Fruit fly (Drosophila melanogaster) whole organism, embryonic: ENCODE data around the gene CG3224.
A peak's percentile ranks its signal among the peaks of the same experiment; 100 is the strongest.

ENCODE experiments used
- CG10366 ChIP-seq: fragments of 200-800 bp; sonication (Bioruptor generic); IDR thresholded peaks from 2 replicates; pipeline ENCODE4 v1.3.6; 2022; ENCODE audit warnings: missing biosample characterization, missing genetic modification characterization
- CG11723 ChIP-seq: fragments of 200-800 bp; sonication (Bioruptor generic); optimal IDR thresholded peaks from 2 replicates; lab custom pipeline; 2017; ENCODE audit warnings: missing biosample characterization, mild to moderate bottlenecking, missing genetic modification characterization
- CG12155 ChIP-seq: fragments of 200-800 bp; sonication (Bioruptor generic); optimal IDR thresholded peaks from 3 replicates; lab custom pipeline; 2016; ENCODE audit warnings: missing biosample characterization, missing genetic modification characterization
- CG13624 ChIP-seq: fragments of 200-800 bp; sonication (Bioruptor generic); optimal IDR thresholded peaks from 2 replicates; lab custom pipeline; 2016; ENCODE audit warnings: missing biosample characterization, missing genetic modification characterization
- CG14860 ChIP-seq: fragments of 200-800 bp; sonication (Bioruptor generic); IDR thresholded peaks from 3 replicates; pipeline ENCODE4 v1.3.6; 2022; ENCODE audit warnings: missing biosample characterization, missing genetic modification characterization; ENCODE audit not compliant: partially characterized antibody
- CG14965 ChIP-seq: fragments of 200-800 bp; sonication (Bioruptor generic); optimal IDR thresholded peaks from 2 replicates; lab custom pipeline; 2016; ENCODE audit warnings: missing biosample characterization, missing genetic modification characterization, borderline replicate concordance
- CG1603 ChIP-seq: fragments of 200-800 bp; sonication (Bioruptor generic); optimal IDR thresholded peaks from 2 replicates; lab custom pipeline; 2019; ENCODE audit warnings: missing biosample characterization, mild to moderate bottlenecking, missing genetic modification characterization, moderate library complexity
- CG17385 ChIP-seq: fragments of 200-800 bp; sonication (Bioruptor generic); optimal IDR thresholded peaks from 3 replicates; lab custom pipeline; 2018; ENCODE audit warnings: missing biosample characterization, mild to moderate bottlenecking, missing genetic modification characterization
- CG18619 ChIP-seq: fragments of 200-800 bp; sonication (Bioruptor generic); optimal IDR thresholded peaks from 3 replicates; lab custom pipeline; 2017; ENCODE audit warnings: missing biosample characterization, mild to moderate bottlenecking, missing genetic modification characterization
- CG31224 ChIP-seq: fragments of 200-800 bp; sonication (Bioruptor generic); IDR thresholded peaks from 2 replicates; pipeline ENCODE4 v1.3.6; 2022; ENCODE audit warnings: missing biosample characterization, missing genetic modification characterization
- CG3281 ChIP-seq: fragments of 200-800 bp; sonication (Bioruptor generic); optimal IDR thresholded peaks from 3 replicates; lab custom pipeline; 2017; ENCODE audit warnings: missing biosample characterization, mild to moderate bottlenecking, missing genetic modification characterization
- CG3838 ChIP-seq: fragments of 200-800 bp; sonication (Bioruptor generic); optimal IDR thresholded peaks from 3 replicates; lab custom pipeline; 2016; ENCODE audit warnings: missing biosample characterization, missing genetic modification characterization
- CG3995 ChIP-seq: fragments of 200-800 bp; sonication (Bioruptor generic); optimal IDR thresholded peaks from 3 replicates; lab custom pipeline; 2016; ENCODE audit warnings: missing biosample characterization, missing genetic modification characterization
- CG4854 ChIP-seq: fragments of 200-800 bp; sonication (Bioruptor generic); optimal IDR thresholded peaks from 2 replicates; lab custom pipeline; 2016; ENCODE audit warnings: missing biosample characterization, missing genetic modification characterization, inconsistent platforms
- CG6654 ChIP-seq: fragments of 200-800 bp; sonication (Bioruptor generic); optimal IDR thresholded peaks from 2 replicates; lab custom pipeline; 2017; ENCODE audit warnings: missing biosample characterization, mild to moderate bottlenecking, missing genetic modification characterization
- CG7271 ChIP-seq: fragments of 200-800 bp; sonication (Bioruptor generic); optimal IDR thresholded peaks from 2 replicates; lab custom pipeline; 2018; ENCODE audit warnings: missing biosample characterization, mild to moderate bottlenecking, missing genetic modification characterization, moderate library complexity
- CG8359 ChIP-seq: fragments of 200-800 bp; sonication (Bioruptor generic); optimal IDR thresholded peaks from 2 replicates; lab custom pipeline; 2017; ENCODE audit warnings: missing biosample characterization, mild to moderate bottlenecking, missing genetic modification characterization, borderline replicate concordance
- CG9609 ChIP-seq: fragments of 200-800 bp; sonication (Bioruptor generic); optimal IDR thresholded peaks from 3 replicates; lab custom pipeline; 2016; ENCODE audit warnings: missing biosample characterization, missing genetic modification characterization
- CG9817 ChIP-seq: fragments of 200-800 bp; sonication (Bioruptor generic); optimal IDR thresholded peaks from 2 replicates; lab custom pipeline; 2018; ENCODE audit warnings: missing biosample characterization, mild to moderate bottlenecking, missing genetic modification characterization, moderate library complexity
- Drgx ChIP-seq: fragments of 200-800 bp; sonication (Bioruptor generic); IDR thresholded peaks from 2 replicates; pipeline ENCODE4 v1.3.6; 2022; ENCODE audit warnings: missing biosample characterization, missing genetic modification characterization
- E2f2 ChIP-seq: fragments of 200-800 bp; sonication (Bioruptor generic); IDR thresholded peaks from 2 replicates; pipeline ENCODE4 v1.3.6; 2022; ENCODE audit warnings: missing biosample characterization, missing genetic modification characterization
- ERR ChIP-seq: fragments of 200-800 bp; sonication (Bioruptor generic); optimal IDR thresholded peaks from 2 replicates; lab custom pipeline; 2016; ENCODE audit warnings: missing biosample characterization, missing genetic modification characterization
- GATAe ChIP-seq: fragments of 200-800 bp; sonication (Bioruptor generic); conservative IDR thresholded peaks from 2 replicates; pipeline ENCODE4 v1.3.6; 2022; ENCODE audit warnings: missing biosample characterization, missing genetic modification characterization
- NC2β ChIP-seq: fragments of 200-800 bp; sonication (Bioruptor generic); optimal IDR thresholded peaks from 2 replicates; lab custom pipeline; 2016; ENCODE audit warnings: missing biosample characterization, missing genetic modification characterization
- NK7.1 ChIP-seq: fragments of 200-800 bp; sonication (Bioruptor generic); optimal IDR thresholded peaks from 3 replicates; lab custom pipeline; 2016; ENCODE audit warnings: missing biosample characterization, missing genetic modification characterization
- Oaz ChIP-seq: fragments of 200-800 bp; sonication (Bioruptor generic); IDR thresholded peaks from 2 replicates; pipeline ENCODE4 v1.3.6; 2022; ENCODE audit warnings: missing biosample characterization, missing genetic modification characterization
- Sin3A ChIP-seq: fragments of >200 bp; optimal IDR thresholded peaks from 2 replicates; lab custom pipeline; 2018
- Sox100B ChIP-seq: fragments of 200-800 bp; sonication (Bioruptor generic); optimal IDR thresholded peaks from 3 replicates; lab custom pipeline; 2018; ENCODE audit warnings: missing biosample characterization, mild to moderate bottlenecking, missing genetic modification characterization
- Spps ChIP-seq: fragments of 200-800 bp; sonication (Bioruptor generic); optimal IDR thresholded peaks from 2 replicates; lab custom pipeline; 2018; ENCODE audit warnings: missing biosample characterization, mild to moderate bottlenecking, missing genetic modification characterization
- Tbp ChIP-seq: fragments of >200 bp; optimal IDR thresholded peaks from 2 replicates; lab custom pipeline; 2018; ENCODE audit warnings: missing biosample characterization, missing genetic modification characterization
- YL-1 ChIP-seq: fragments of 200-800 bp; sonication (Bioruptor generic); optimal IDR thresholded peaks from 3 replicates; lab custom pipeline; 2017; ENCODE audit warnings: missing biosample characterization, mild to moderate bottlenecking, missing genetic modification characterization
- bsh ChIP-seq, 2 experiments: fragments of 200-800 bp; sonication (Bioruptor generic); optimal IDR thresholded peaks; 2 replicates each; lab custom pipeline; 2017 to 2018; ENCODE audit warnings: mild to moderate bottlenecking in 2 of 2, missing biosample characterization in 2 of 2, missing genetic modification characterization in 2 of 2, moderate library complexity in 1 of 2
- cg ChIP-seq: fragments of 200-800 bp; sonication (Bioruptor generic); optimal IDR thresholded peaks from 3 replicates; lab custom pipeline; 2019; ENCODE audit warnings: missing biosample characterization, mild to moderate bottlenecking, missing genetic modification characterization, moderate library complexity
- dati ChIP-seq: fragments of 200-800 bp; sonication (Bioruptor generic); IDR thresholded peaks from 2 replicates; pipeline ENCODE4 v1.3.6; 2022; ENCODE audit warnings: missing biosample characterization, missing genetic modification characterization
- dysf ChIP-seq: fragments of 200-800 bp; sonication (Bioruptor generic); IDR thresholded peaks from 3 replicates; pipeline ENCODE4 v1.3.6; 2022; ENCODE audit warnings: missing biosample characterization, missing genetic modification characterization
- emc ChIP-seq: fragments of 200-800 bp; sonication (Bioruptor generic); optimal IDR thresholded peaks from 2 replicates; lab custom pipeline; 2016; ENCODE audit warnings: missing biosample characterization, missing genetic modification characterization
- fd102C ChIP-seq: fragments of 200-800 bp; sonication (Bioruptor generic); optimal IDR thresholded peaks from 2 replicates; lab custom pipeline; 2018; ENCODE audit warnings: missing biosample characterization, mild to moderate bottlenecking, missing genetic modification characterization, moderate library complexity
- fd3F ChIP-seq: fragments of 200-800 bp; sonication (Bioruptor generic); optimal IDR thresholded peaks from 2 replicates; lab custom pipeline; 2018; ENCODE audit warnings: missing biosample characterization, mild to moderate bottlenecking, missing genetic modification characterization, moderate library complexity
- fu2 ChIP-seq: fragments of 200-800 bp; sonication (Bioruptor generic); optimal IDR thresholded peaks from 2 replicates; lab custom pipeline; 2016; ENCODE audit warnings: missing biosample characterization, missing genetic modification characterization
- gce ChIP-seq: fragments of 200-800 bp; sonication (Bioruptor generic); IDR thresholded peaks from 3 replicates; pipeline ENCODE4 v1.3.6; 2022; ENCODE audit warnings: missing biosample characterization, missing genetic modification characterization
- gem ChIP-seq: fragments of 200-800 bp; sonication (Bioruptor generic); optimal IDR thresholded peaks from 2 replicates; lab custom pipeline; 2019; ENCODE audit warnings: missing biosample characterization, mild to moderate bottlenecking, missing genetic modification characterization, moderate library complexity
- grau ChIP-seq: fragments of 200-800 bp; optimal IDR thresholded peaks from 3 replicates; lab custom pipeline; 2019; ENCODE audit warnings: missing biosample characterization, mild to moderate bottlenecking, missing genetic modification characterization, moderate library complexity
- gro ChIP-seq: fragments of 200-800 bp; sonication (Bioruptor generic); optimal IDR thresholded peaks from 2 replicates; lab custom pipeline; 2016; ENCODE audit warnings: missing biosample characterization, missing genetic modification characterization
- gsb ChIP-seq: fragments of 200-800 bp; sonication (Bioruptor generic); IDR thresholded peaks from 2 replicates; pipeline ENCODE4 v1.3.6; 2022; ENCODE audit warnings: missing biosample characterization, missing genetic modification characterization
- maf-S ChIP-seq: fragments of 200-800 bp; sonication (Bioruptor generic); optimal IDR thresholded peaks from 2 replicates; lab custom pipeline; 2016; ENCODE audit warnings: missing biosample characterization, missing genetic modification characterization
- mirr ChIP-seq: fragments of 200-800 bp; sonication (Bioruptor generic); optimal IDR thresholded peaks from 3 replicates; lab custom pipeline; 2018; ENCODE audit warnings: missing biosample characterization, mild to moderate bottlenecking, missing genetic modification characterization
- p53 ChIP-seq: fragments of 200-800 bp; sonication (Bioruptor generic); optimal IDR thresholded peaks from 2 replicates; lab custom pipeline; 2016; ENCODE audit warnings: missing biosample characterization, missing genetic modification characterization
- peb ChIP-seq: fragments of 200-800 bp; sonication (Bioruptor generic); IDR thresholded peaks from 2 replicates; pipeline ENCODE4 v1.3.6; 2022; ENCODE audit warnings: missing biosample characterization, missing genetic modification characterization
- rib ChIP-seq: fragments of 200-800 bp; sonication (Bioruptor generic); IDR thresholded peaks from 2 replicates; pipeline ENCODE4 v1.3.6; 2022; ENCODE audit warnings: missing biosample characterization, missing genetic modification characterization
- scrt ChIP-seq: fragments of 200-800 bp; sonication (Bioruptor generic); optimal IDR thresholded peaks from 2 replicates; lab custom pipeline; 2018; ENCODE audit warnings: missing biosample characterization, mild to moderate bottlenecking, missing genetic modification characterization, moderate library complexity
- slou ChIP-seq: fragments of 200-800 bp; sonication (Bioruptor generic); optimal IDR thresholded peaks from 3 replicates; lab custom pipeline; 2016; ENCODE audit warnings: missing biosample characterization, missing genetic modification characterization
- unpg ChIP-seq: fragments of 200-800 bp; sonication (Bioruptor generic); optimal IDR thresholded peaks from 3 replicates; lab custom pipeline; 2018; ENCODE audit warnings: missing biosample characterization, mild to moderate bottlenecking, missing genetic modification characterization, moderate library complexity
- vvl ChIP-seq: fragments of 200-800 bp; sonication (Bioruptor generic); IDR thresholded peaks from 2 replicates; pipeline ENCODE4 v1.3.6; 2022; ENCODE audit warnings: missing biosample characterization, missing genetic modification characterization

Gene CG3224

DNA sequence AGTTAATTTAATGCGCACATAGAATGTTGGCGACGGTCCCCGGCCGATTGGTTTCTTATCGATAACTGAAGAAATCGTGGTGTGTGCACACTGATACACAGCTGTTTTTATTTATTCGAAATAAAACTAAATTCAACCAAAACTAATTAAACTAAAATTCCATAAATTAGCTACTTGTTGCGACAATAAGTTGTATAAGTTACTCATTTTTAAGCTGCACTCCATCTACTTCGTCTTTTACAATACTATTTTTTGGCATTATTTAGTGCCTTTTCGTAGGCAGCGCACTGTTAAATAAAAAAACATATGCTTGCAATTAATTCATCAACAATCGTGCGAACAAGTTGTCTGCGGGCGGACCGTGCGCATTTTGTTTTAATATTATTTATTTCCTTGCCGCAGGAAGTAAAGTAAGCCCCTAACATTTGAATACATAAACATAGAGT, at the start of gene CG3224, which contains the start of gene Ctr1A (continued):
- TF ChIP-seq dati (GFP tag; lab: Robert Waterston, UW) (no peak), CG11723 (no peak), gem (peak; percentile 5), Oaz (GFP tag; lab: Robert Waterston, UW) (no peak), CG3281 (GFP tag; lab: Kevin White, UChicago) (no peak), fd3F (no peak), CG14965 (GFP tag; lab: Kevin White, UChicago) (no peak), CG9609 (GFP tag; lab: Kevin White, UChicago) (no peak), grau (no peak), maf-S (GFP tag; lab: Kevin White, UChicago) (no peak), CG13624 (GFP tag; lab: Kevin White, UChicago) (peak; percentile 51), CG3838 (GFP tag; lab: Kevin White, UChicago) (no peak), scrt (GFP tag; lab: Kevin White, UChicago) (no peak), unpg (GFP tag; lab: Kevin White, UChicago) (no peak), CG18619 (no peak), CG14860 (GFP tag; lab: Robert Waterston, UW) (no peak), mirr (GFP tag; lab: Kevin White, UChicago) (peak; percentile 12), fd102C (no peak), CG1603 (peak; percentile 31), CG10366 (no peak), CG17385 (no peak), CG31224 (GFP tag; lab: Robert Waterston, UW) (no peak), fu2 (GFP tag; lab: Kevin White, UChicago) (no peak), emc (GFP tag; lab: Kevin White, UChicago) (no peak), YL-1 (GFP tag; lab: Kevin White, UChicago) (peak; percentile 64), gsb (no peak), Spps (tag; lab: Kevin White, UChicago) (no peak), Drgx (GFP tag; lab: Robert Waterston, UW) (no peak), peb (no peak), CG9817 (tag; lab: Kevin White, UChicago) (no peak), Tbp (GFP tag; lab: Kevin White, UChicago) (no peak), p53 (GFP tag; lab: Kevin White, UChicago) (no peak), Sox100B (GFP tag; lab: Kevin White, UChicago) (no peak), rib (no peak), NK7.1 (no peak), bsh (GFP tag; optimal IDR thresholded peaks at IDR 0.05; lab: Kevin White, UChicago) (no peak), vvl (GFP tag; lab: Robert Waterston, UW) (no peak), GATAe (GFP tag; lab: Robert Waterston, UW) (no peak), CG3995 (GFP tag; lab: Kevin White, UChicago) (no peak), E2f2 (no peak), CG4854 (GFP tag; lab: Kevin White, UChicago) (no peak), slou (no peak), CG8359 (GFP tag; lab: Kevin White, UChicago) (no peak), CG7271 (tag; lab: Kevin White, UChicago) (no peak), gce (GFP tag; lab: Robert Waterston, UW) (no peak), CG12155 (GFP tag; lab: Kevin White, UChicago) (no peak), dysf (GFP tag; lab: Robert Waterston, UW) (no peak), NC2β (GFP tag; lab: Kevin White, UChicago) (no peak), Sin3A (peak; percentile 20), gro (GFP tag; lab: Kevin White, UChicago) (no peak), cg (GFP tag; lab: Kevin White, UChicago) (no peak), CG6654 (GFP tag; lab: Kevin White, UChicago) (no peak), ERR (no peak)
